Worm (Caenorhabditis elegans) whole organism, L1 larva: ENCODE results near the gene H20J04.6.

Experiments used
- ama-1 ChIP-seq: fragments of 150-350 bp; optimal IDR thresholded peaks from 2 replicates; lab custom pipeline; 2014
- efl-3 ChIP-seq: fragments of 200-800 bp; sonication (Bioruptor generic); optimal IDR thresholded peaks from 2 replicates; lab custom pipeline; 2018; ENCODE audit warnings: mild to moderate bottlenecking, missing genetic modification characterization, missing compliant biosample characterization
- egl-13 ChIP-seq: sonication (generic microtip); optimal IDR thresholded peaks from 2 replicates; lab custom pipeline; 2016; ENCODE audit warnings: missing genotype, missing genetic modification reagents, missing genetic modification characterization, missing compliant biosample characterization
- nhr-11 ChIP-seq: fragments of 150-350 bp; optimal IDR thresholded peaks from 2 replicates; lab custom pipeline; 2014; ENCODE audit warnings: missing biosample characterization, missing genetic modification characterization
- nhr-47 ChIP-seq: sonication (generic microtip); optimal IDR thresholded peaks from 2 replicates; lab custom pipeline; 2016; ENCODE audit warnings: mild to moderate bottlenecking, missing genetic modification characterization, moderate library complexity, missing compliant biosample characterization
- snpc-4 ChIP-seq: fragments of 150-350 bp; optimal IDR thresholded peaks from 2 replicates; lab custom pipeline; 2014; ENCODE audit warnings: missing biosample characterization, missing genetic modification characterization

ce11 chrII:4316011-4316410 is 7.0 kb upstream of the H20J04.6 start, which contains the start of gene srw-40:
- TF ChIP-seq nhr-11 (tag; lab: Kevin White, UChicago) (no peak), efl-3 (no peak), ama-1 (no peak), nhr-47 (no peak), snpc-4 (tag; lab: Kevin White, UChicago) (no peak), egl-13 (tag; lab: Kevin White, UChicago) (no peak)
